Worm (Caenorhabditis elegans): ENCODE data around the gene Y45G5AM.3.

The Y45G5AM.3 gene

DNA sequence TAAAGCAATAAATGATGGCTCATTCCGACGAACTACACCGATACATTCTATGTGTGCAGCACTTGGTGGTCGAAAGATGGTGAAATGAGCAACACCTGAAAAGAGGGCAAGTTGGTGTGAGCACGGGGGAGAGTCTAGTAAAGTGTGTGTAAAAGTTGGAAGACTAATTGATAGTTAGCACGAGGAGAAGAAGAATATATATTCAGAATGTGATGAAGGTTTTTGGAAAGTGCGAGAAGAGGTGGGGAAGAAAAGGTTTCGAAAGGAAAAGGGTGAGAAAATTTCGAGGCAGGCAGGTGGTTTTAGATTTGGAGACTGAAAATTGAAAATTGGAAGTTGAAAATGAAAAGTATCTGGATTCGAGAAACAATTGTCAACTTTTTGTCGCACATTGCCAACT lies 12.2 kb upstream of the Y45G5AM.3 start, which contains the start of gene Y45G5AM.6:
TSS of gene Y45G5AM.6 (minus strand) at position 101 of the 400 bp plus-strand sequence.
- TF ChIP-seq hmg-4 (GFP tag; optimal IDR thresholded peaks at IDR 0.05) (no peak), ceh-13 (GFP tag; optimal IDR thresholded peaks at IDR 0.05) (no peak), hmbx-1 (tag; optimal IDR thresholded peaks at IDR 0.05) (no peak), B0310.2 (tag; optimal IDR thresholded peaks at IDR 0.05) (no peak), scrt-1 (GFP tag; IDR thresholded peaks at IDR 0.05) (no peak), aly-1 (tag; optimal IDR thresholded peaks at IDR 0.05) (no peak), tbx-11 (GFP tag; IDR thresholded peaks at IDR 0.05) (no peak), hnd-1 (tag; optimal IDR thresholded peaks at IDR 0.05) (no peak), sea-1 (GFP tag; conservative IDR thresholded peaks at IDR 0.05) (no peak), flt-1 (GFP tag; IDR thresholded peaks at IDR 0.05) (no peak), F13C5.2 (tag; optimal IDR thresholded peaks at IDR 0.05) (no peak), ceh-36 (tag; optimal IDR thresholded peaks at IDR 0.05) (no peak), ets-7 (tag; optimal IDR thresholded peaks at IDR 0.05) (no peak), tra-4 (tag; optimal IDR thresholded peaks at IDR 0.05) (no peak), tbx-37 (GFP tag; conservative IDR thresholded peaks at IDR 0.05) (no peak), pes-1 (GFP tag; IDR thresholded peaks at IDR 0.05) (no peak)

DNA sequence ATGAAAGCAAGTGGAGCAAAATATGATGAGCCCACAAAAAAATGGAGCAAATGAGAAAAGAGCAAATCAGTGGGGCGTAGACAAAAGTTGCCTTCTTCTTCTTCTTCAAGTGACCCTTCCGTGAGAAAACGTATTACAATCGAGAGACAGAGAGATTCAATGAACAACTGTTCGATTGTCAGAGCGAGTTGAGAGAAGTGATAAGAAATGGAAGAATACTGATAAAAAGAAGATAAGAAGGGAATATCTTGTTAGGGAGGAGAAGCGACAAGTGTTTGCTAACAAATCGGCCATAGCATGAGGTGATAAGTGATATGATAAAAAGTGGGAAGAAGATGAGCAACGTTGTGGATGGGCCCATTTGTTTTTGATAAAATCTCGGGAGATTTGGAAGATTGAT lies 7.1 kb upstream of the Y45G5AM.3 start:
- no peak for TF ChIP-seq tbx-37 (GFP tag; conservative IDR thresholded peaks at IDR 0.05)
- TF ChIP-seq ets-7 (tag; optimal IDR thresholded peaks at IDR 0.05): no peak
- TF ChIP-seq ceh-13 (GFP tag; optimal IDR thresholded peaks at IDR 0.05): no peak
- TF ChIP-seq sea-1 (GFP tag; conservative IDR thresholded peaks at IDR 0.05): no peak
- TF ChIP-seq ama-1 (optimal IDR thresholded peaks at IDR 0.05): no peak
- no peak for TF ChIP-seq hmbx-1 (tag; optimal IDR thresholded peaks at IDR 0.05)
- TF ChIP-seq tra-4 (tag; optimal IDR thresholded peaks at IDR 0.05): no peak
- no peak for TF ChIP-seq scrt-1 (GFP tag; IDR thresholded peaks at IDR 0.05)
- TF ChIP-seq ceh-36 (tag; optimal IDR thresholded peaks at IDR 0.05): no peak
- no peak for TF ChIP-seq B0310.2 (tag; optimal IDR thresholded peaks at IDR 0.05)
- TF ChIP-seq tbx-11 (GFP tag; IDR thresholded peaks at IDR 0.05): no peak
- no peak for TF ChIP-seq pes-1 (GFP tag; IDR thresholded peaks at IDR 0.05)
- no peak for TF ChIP-seq flt-1 (GFP tag; IDR thresholded peaks at IDR 0.05)
- TF ChIP-seq F13C5.2 (tag; optimal IDR thresholded peaks at IDR 0.05): no peak
- TF ChIP-seq aly-1 (tag; optimal IDR thresholded peaks at IDR 0.05): no peak
- no peak for TF ChIP-seq hmg-4 (GFP tag; optimal IDR thresholded peaks at IDR 0.05)
- TF ChIP-seq hnd-1 (tag; optimal IDR thresholded peaks at IDR 0.05): no peak

DNA sequence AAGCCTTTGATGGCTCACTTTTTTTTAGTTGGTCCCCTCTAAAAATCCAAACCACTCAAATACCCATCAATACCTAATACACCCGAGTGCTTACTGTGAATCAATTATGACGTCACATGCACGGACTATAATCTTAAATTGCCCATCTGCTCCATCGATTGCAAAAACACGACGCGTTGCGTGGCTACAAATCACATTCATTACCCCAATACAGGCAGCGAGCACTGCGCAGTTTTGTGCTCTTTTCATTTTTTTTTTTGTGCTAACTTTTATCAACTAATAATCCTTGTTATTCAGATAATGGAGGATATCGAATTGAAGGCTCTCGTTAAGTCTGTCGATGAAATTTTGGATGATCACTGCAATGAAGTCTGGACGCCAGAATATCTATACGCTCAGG lies 4.3 kb upstream of the Y45G5AM.3 start, which contains the start of gene Y45G5AM.5:
TSS of gene Y45G5AM.5 (plus strand) at position 301 of the 400 bp plus-strand sequence.
- TF ChIP-seq ets-7 (tag; optimal IDR thresholded peaks at IDR 0.05) (no peak), hnd-1 (tag; optimal IDR thresholded peaks at IDR 0.05) (no peak), scrt-1 (GFP tag; IDR thresholded peaks at IDR 0.05) (no peak), ceh-13 (GFP tag; optimal IDR thresholded peaks at IDR 0.05) (no peak), sea-1 (GFP tag; conservative IDR thresholded peaks at IDR 0.05) (no peak), tbx-37 (GFP tag; conservative IDR thresholded peaks at IDR 0.05) (no peak), tbx-11 (GFP tag; IDR thresholded peaks at IDR 0.05) (no peak), hmbx-1 (tag; optimal IDR thresholded peaks at IDR 0.05) (no peak)

DNA sequence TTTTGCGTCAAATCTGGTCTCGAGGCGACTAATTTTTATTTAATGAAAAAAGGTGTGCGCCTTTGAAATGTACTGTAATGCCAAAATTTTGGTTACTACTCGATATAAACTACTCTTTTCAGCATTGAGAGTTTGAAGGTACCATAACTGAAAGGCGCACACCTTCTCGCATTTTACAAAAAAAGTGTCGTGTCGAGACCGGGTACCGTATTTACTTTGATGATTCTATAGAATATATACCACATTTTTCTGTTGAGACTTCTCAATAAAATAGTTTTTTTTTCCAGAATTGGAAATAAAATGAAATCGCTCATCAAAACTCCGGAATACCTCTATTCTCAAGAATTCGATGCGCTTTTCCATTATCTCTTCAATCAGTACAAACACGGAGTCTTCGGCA lies 1.4 kb upstream of the Y45G5AM.3 start, which contains the start of gene Y45G5AM.4:
TSS of gene Y45G5AM.4 (plus strand) at position 301 of the 400 bp plus-strand sequence.
- TF ChIP-seq ceh-36 (tag; optimal IDR thresholded peaks at IDR 0.05) (no peak), scrt-1 (GFP tag; IDR thresholded peaks at IDR 0.05) (no peak), ama-1 (optimal IDR thresholded peaks at IDR 0.05) (no peak), hmbx-1 (tag; optimal IDR thresholded peaks at IDR 0.05) (no peak), B0310.2 (tag; optimal IDR thresholded peaks at IDR 0.05) (no peak), F13C5.2 (tag; optimal IDR thresholded peaks at IDR 0.05) (no peak), ceh-13 (GFP tag; optimal IDR thresholded peaks at IDR 0.05) (no peak), tbx-11 (GFP tag; IDR thresholded peaks at IDR 0.05) (no peak), pes-1 (GFP tag; IDR thresholded peaks at IDR 0.05) (no peak), flt-1 (GFP tag; IDR thresholded peaks at IDR 0.05) (no peak), ets-7 (tag; optimal IDR thresholded peaks at IDR 0.05) (no peak), tra-4 (tag; optimal IDR thresholded peaks at IDR 0.05) (no peak), aly-1 (tag; optimal IDR thresholded peaks at IDR 0.05) (no peak), sea-1 (GFP tag; conservative IDR thresholded peaks at IDR 0.05) (no peak)

DNA sequence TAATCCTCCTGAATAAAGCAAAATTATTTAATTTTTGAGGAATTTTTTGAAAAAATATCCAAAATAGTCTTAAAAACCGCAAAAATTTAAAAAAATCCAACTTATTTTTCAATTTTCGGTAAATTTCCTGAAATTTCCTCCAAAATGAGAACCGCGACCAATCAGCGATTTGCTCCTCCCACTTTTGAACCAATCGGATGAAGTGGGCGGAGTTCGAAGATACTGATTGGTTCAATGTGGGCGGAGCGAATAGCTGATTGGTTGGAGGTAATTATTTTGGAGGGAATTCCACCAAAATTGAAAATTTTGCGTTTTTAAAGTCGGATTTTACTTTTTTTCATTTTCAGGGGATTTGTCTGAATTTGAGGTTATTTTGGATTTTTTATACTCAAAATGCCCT lies 3.7 kb downstream of the Y45G5AM.3 start:
- TF ChIP-seq flt-1 (GFP tag; IDR thresholded peaks at IDR 0.05) (no peak), ama-1 (optimal IDR thresholded peaks at IDR 0.05) (no peak), ceh-13 (GFP tag; optimal IDR thresholded peaks at IDR 0.05) (no peak), B0310.2 (tag; optimal IDR thresholded peaks at IDR 0.05) (no peak), scrt-1 (GFP tag; IDR thresholded peaks at IDR 0.05) (no peak), sea-1 (GFP tag; conservative IDR thresholded peaks at IDR 0.05) (no peak), tra-4 (tag; optimal IDR thresholded peaks at IDR 0.05) (no peak), tbx-11 (GFP tag; IDR thresholded peaks at IDR 0.05) (no peak), hnd-1 (tag; optimal IDR thresholded peaks at IDR 0.05) (no peak), F13C5.2 (tag; optimal IDR thresholded peaks at IDR 0.05) (no peak), hmg-4 (GFP tag; optimal IDR thresholded peaks at IDR 0.05) (no peak), ets-7 (tag; optimal IDR thresholded peaks at IDR 0.05) (no peak)

DNA sequence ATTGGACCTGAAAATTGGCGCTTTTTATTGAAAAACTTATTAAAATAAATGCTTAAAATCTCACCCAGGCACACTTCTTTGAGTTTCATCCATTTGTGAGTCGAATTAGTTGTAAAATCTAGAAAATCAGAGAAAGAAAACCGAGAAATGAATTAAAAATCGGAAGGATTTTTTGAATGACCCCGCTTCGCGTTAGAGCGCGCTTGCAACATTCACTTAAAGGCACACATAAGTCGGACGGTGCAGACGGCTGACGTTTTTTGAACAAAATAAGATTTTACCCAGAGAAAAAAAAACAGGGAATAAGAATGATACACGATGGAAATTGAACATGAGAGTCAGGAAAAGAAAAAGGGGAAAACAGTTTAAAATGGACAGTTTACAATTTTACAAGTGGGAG lies 5.3 kb downstream of the Y45G5AM.3 start:
- TF ChIP-seq aly-1 (tag; optimal IDR thresholded peaks at IDR 0.05) (no peak), hnd-1 (tag; optimal IDR thresholded peaks at IDR 0.05) (no peak), B0310.2 (tag; optimal IDR thresholded peaks at IDR 0.05) (no peak), tbx-11 (GFP tag; IDR thresholded peaks at IDR 0.05) (no peak), tra-4 (tag; optimal IDR thresholded peaks at IDR 0.05) (no peak), sea-1 (GFP tag; conservative IDR thresholded peaks at IDR 0.05) (no peak), F13C5.2 (tag; optimal IDR thresholded peaks at IDR 0.05) (no peak), hmg-4 (GFP tag; optimal IDR thresholded peaks at IDR 0.05) (no peak), ceh-13 (GFP tag; optimal IDR thresholded peaks at IDR 0.05) (no peak), hmbx-1 (tag; optimal IDR thresholded peaks at IDR 0.05) (no peak), scrt-1 (GFP tag; IDR thresholded peaks at IDR 0.05) (no peak), flt-1 (GFP tag; IDR thresholded peaks at IDR 0.05) (no peak), tbx-37 (GFP tag; conservative IDR thresholded peaks at IDR 0.05) (no peak), ets-7 (tag; optimal IDR thresholded peaks at IDR 0.05) (no peak), pes-1 (GFP tag; IDR thresholded peaks at IDR 0.05) (no peak), ceh-36 (tag; optimal IDR thresholded peaks at IDR 0.05) (no peak), ama-1 (optimal IDR thresholded peaks at IDR 0.05) (no peak)

DNA sequence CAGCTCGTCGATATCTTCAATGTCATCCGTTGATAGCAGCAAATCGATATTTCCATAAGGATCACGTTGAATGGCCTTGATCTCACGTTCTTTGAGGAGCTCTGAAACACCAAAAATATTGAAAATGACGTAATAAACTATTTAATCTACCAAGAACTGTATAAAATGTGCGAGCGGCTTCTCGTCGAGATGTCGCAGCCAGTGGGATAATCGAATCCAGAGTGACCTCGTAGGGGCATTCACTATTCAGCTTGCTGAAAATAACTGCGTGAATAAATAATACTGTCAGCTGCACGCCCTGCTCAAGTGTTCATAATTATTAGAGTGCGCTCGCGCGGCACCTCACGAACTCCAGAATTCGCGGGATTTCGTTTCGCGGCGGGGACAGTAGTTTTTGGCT lies 5.8 kb downstream of the Y45G5AM.3 start, which contains the start of gene Y45G5AM.7:
TSS of gene Y45G5AM.7 (minus strand) at position 101 of the 400 bp plus-strand sequence.
- TF ChIP-seq hmg-4 (GFP tag; optimal IDR thresholded peaks at IDR 0.05) (no peak), ama-1 (optimal IDR thresholded peaks at IDR 0.05) (no peak), scrt-1 (GFP tag; IDR thresholded peaks at IDR 0.05) (no peak), pes-1 (GFP tag; IDR thresholded peaks at IDR 0.05) (no peak), hnd-1 (tag; optimal IDR thresholded peaks at IDR 0.05) (no peak), B0310.2 (tag; optimal IDR thresholded peaks at IDR 0.05) (no peak), ets-7 (tag; optimal IDR thresholded peaks at IDR 0.05) (no peak), F13C5.2 (tag; optimal IDR thresholded peaks at IDR 0.05) (no peak), tbx-37 (GFP tag; conservative IDR thresholded peaks at IDR 0.05) (no peak), aly-1 (tag; optimal IDR thresholded peaks at IDR 0.05) (no peak)
